Comparison of ENCODE assay signal across 1 fruit fly cellular context in the genomic region with DNA sequence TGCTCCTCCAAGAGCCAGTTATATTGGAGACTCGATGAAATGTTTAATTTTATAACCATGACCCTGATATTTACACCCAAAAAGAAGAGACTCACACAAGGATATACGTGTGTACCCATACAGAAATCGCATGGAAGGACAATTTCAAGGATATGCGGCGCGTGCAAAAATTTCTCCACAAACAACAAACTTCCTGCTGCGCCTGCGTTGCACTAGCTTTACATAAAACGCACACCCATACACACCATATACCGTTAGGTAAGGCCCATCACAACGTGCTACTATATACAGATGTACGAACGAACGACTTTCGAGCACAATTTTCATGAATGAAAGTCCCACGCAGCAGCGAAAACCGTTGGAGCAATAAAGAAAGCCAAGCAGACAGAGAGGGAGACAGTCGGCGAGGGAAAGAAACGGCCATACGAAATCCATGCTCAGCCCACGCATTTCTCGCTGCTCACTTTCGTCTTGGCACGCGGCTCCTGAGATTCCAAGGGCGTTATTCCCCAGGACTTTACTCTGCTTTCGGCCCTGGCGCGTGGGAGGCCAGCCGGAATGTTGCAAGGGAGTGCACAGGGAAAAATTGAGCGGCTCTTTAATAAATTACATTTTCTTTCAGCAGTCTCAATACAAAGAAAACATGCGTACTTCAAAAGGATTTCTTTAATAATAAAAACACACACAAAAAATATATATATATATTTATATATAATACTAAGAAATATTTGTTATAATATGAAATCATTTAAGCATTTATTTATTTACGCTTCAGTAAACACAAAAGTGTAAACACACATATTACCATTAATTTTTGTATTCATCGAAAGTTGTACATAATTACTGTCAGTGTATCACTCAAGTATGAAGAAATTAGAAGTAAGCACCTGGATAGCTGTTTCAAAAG.
TF ChIP-seq lines count a peak whose summit lies in the region.

No protein-coding gene starts in this region.

TF ChIP-seq in whole organism, embryonic, 481 proteins besides CTCF, POLR2A, EP300 and RAD21 (continued from another document):
- TF ChIP-seq gfzf (GFP tag; optimal IDR thresholded peaks at IDR 0.05; lab: Kevin White, UChicago) (no peak), CG9437 (GFP tag; optimal IDR thresholded peaks at IDR 0.05; lab: Kevin White, UChicago) (peak; percentile 47), CG3163 (GFP tag; optimal IDR thresholded peaks at IDR 0.05; lab: Kevin White, UChicago) (no peak), gcm (GFP tag; optimal IDR thresholded peaks at IDR 0.05; lab: Kevin White, UChicago) (peak; percentile 46), Nf-YC (tag; optimal IDR thresholded peaks at IDR 0.05; lab: Kevin White, UChicago) (no peak), CG10654 (GFP tag; optimal IDR thresholded peaks at IDR 0.05; lab: Kevin White, UChicago) (no peak), CG15269 (tag; optimal IDR thresholded peaks at IDR 0.05; lab: Kevin White, UChicago) (peak; percentile 38), en (GFP tag; optimal IDR thresholded peaks at IDR 0.05; lab: Kevin White, UChicago) (no peak), CG17802 (tag; optimal IDR thresholded peaks at IDR 0.05; lab: Kevin White, UChicago) (no peak), luna (GFP tag; optimal IDR thresholded peaks at IDR 0.05; lab: Kevin White, UChicago) (no peak), Antp (GFP tag; optimal IDR thresholded peaks at IDR 0.05; lab: Kevin White, UChicago) (no peak), Hey (tag; optimal IDR thresholded peaks at IDR 0.05; lab: Kevin White, UChicago) (no peak), nmo (GFP tag; optimal IDR thresholded peaks at IDR 0.05; lab: Kevin White, UChicago) (peak; percentile 34), sc (optimal IDR thresholded peaks at IDR 0.05; lab: Kevin White, UChicago) (no peak), sc (GFP tag; optimal IDR thresholded peaks at IDR 0.05; lab: Kevin White, UChicago) (peak; percentile 6), wor (GFP tag; IDR thresholded peaks at IDR 0.05; lab: Robert Waterston, UW) (no peak), prd (optimal IDR thresholded peaks at IDR 0.05; lab: Kevin White, UChicago) (no peak), prd (GFP tag; IDR thresholded peaks at IDR 0.05; lab: Robert Waterston, UW) (no peak), h (optimal IDR thresholded peaks at IDR 0.05; lab: Kevin White, UChicago) (no peak), CG8924 (tag; optimal IDR thresholded peaks at IDR 0.05; lab: Kevin White, UChicago) (peak; percentile 58), zf30C (GFP tag; optimal IDR thresholded peaks at IDR 0.05; lab: Kevin White, UChicago) (no peak), Atf3 (GFP tag; optimal IDR thresholded peaks at IDR 0.05; lab: Kevin White, UChicago) (no peak), CG7839 (tag; optimal IDR thresholded peaks at IDR 0.05; lab: Kevin White, UChicago) (peak; percentile 65), CG12219 (GFP tag; optimal IDR thresholded peaks at IDR 0.05; lab: Kevin White, UChicago) (no peak), C15 (GFP tag; IDR thresholded peaks at IDR 0.05; lab: Robert Waterston, UW) (no peak), fd102C (GFP tag; optimal IDR thresholded peaks at IDR 0.05; lab: Kevin White, UChicago) (no peak), croc (GFP tag; conservative IDR thresholded peaks at IDR 0.05; lab: Robert Waterston, UW) (no peak), CG43689 (GFP tag; IDR thresholded peaks at IDR 0.05; lab: Robert Waterston, UW) (no peak), CG30431 (GFP tag; optimal IDR thresholded peaks at IDR 0.05; lab: Kevin White, UChicago) (no peak), slou (GFP tag; optimal IDR thresholded peaks at IDR 0.05; lab: Kevin White, UChicago) (no peak), Camta (GFP tag; optimal IDR thresholded peaks at IDR 0.05; lab: Kevin White, UChicago) (no peak)
